Fruit fly (Drosophila melanogaster): ENCODE data around the gene Grip71.

The Grip71 gene

DNA sequence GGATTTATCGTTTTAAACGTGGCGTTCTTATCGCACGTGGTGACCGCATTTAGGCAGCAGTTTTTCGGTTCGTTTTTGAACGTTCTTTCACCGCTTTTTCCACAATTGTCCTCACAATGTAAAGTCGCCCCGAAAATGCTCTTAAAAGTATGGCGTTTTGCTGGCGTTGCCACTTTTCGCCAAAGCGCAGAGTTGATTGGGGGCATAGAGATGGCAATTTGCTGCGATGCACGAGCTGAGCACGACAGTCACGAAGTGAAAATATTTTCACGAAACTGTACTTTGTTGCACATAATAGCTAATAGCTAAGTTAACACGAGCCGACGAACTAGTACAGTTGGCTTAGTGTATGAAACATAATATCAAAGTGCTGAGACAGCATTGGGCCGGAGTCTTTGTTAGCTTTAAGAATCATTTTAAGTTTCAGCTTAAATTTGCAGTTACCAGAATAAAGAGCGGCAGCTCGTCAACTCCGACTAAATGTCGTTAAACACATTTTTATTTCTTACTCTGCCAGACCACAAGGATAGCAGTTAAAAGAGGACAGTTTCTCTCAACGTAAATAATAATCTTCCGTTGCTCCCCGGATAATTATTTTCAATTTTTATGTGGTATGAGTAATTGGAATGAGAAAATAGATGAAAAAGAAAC lies 19.9 kb upstream of the Grip71 start, which contains the start of gene msl-1 (continued):
- TF ChIP-seq ab (GFP tag; optimal IDR thresholded peaks at IDR 0.05) (no peak), abd-A (tag; optimal IDR thresholded peaks at IDR 0.05) (no peak), Fer1 (GFP tag; optimal IDR thresholded peaks at IDR 0.05) (no peak), Hr78 (GFP tag; optimal IDR thresholded peaks at IDR 0.05) (no peak), CG10366 (GFP tag; IDR thresholded peaks at IDR 0.05) (peak; percentile 10; the same call in 1 of the 2 replicates), CG11696 (GFP tag; IDR thresholded peaks at IDR 0.05) (no peak), CG1024 (GFP tag; IDR thresholded peaks at IDR 0.05) (peak; percentile 18; the same call in 1 of the 2 replicates), sd (tag; optimal IDR thresholded peaks at IDR 0.05) (no peak), Poxn (GFP tag; IDR thresholded peaks at IDR 0.05) (peak; percentile 27; the same call in 1 of the 2 replicates), CG10321 (GFP tag; IDR thresholded peaks at IDR 0.05) (no peak), jumu (GFP tag; optimal IDR thresholded peaks at IDR 0.05) (peak; percentile 68), CG10147 (GFP tag; optimal IDR thresholded peaks at IDR 0.05) (no peak), Gug (GFP tag; IDR thresholded peaks at IDR 0.05) (peak; percentile 75; the same call in 1 of the 4 replicates), CG12219 (GFP tag; optimal IDR thresholded peaks at IDR 0.05) (no peak), CG6765 (GFP tag; optimal IDR thresholded peaks at IDR 0.05) (no peak), CG18619 (GFP tag; optimal IDR thresholded peaks at IDR 0.05) (no peak), Aef1 (GFP tag; IDR thresholded peaks at IDR 0.05) (peak; percentile 27; the same call in 1 of the 3 replicates), jigr1 (GFP tag; IDR thresholded peaks at IDR 0.05) (no peak), unpg (GFP tag; optimal IDR thresholded peaks at IDR 0.05) (no peak), CG12299 (tag; optimal IDR thresholded peaks at IDR 0.05) (no peak), CG10654 (GFP tag; optimal IDR thresholded peaks at IDR 0.05) (no peak), prd (optimal IDR thresholded peaks at IDR 0.05) (no peak), prd (GFP tag; IDR thresholded peaks at IDR 0.05) (peak; percentile 61), Abd-B (GFP tag; optimal IDR thresholded peaks at IDR 0.05) (no peak), CkIIα-i1 (GFP tag; IDR thresholded peaks at IDR 0.05) (no peak), pho (GFP tag; optimal IDR thresholded peaks at IDR 0.05) (peak; percentile 29), inv (GFP tag; IDR thresholded peaks at IDR 0.05; ENCODE audit: partially characterized antibody) (peak; percentile 97), PHDP (tag; optimal IDR thresholded peaks at IDR 0.05) (no peak), Dip3 (GFP tag; optimal IDR thresholded peaks at IDR 0.05) (peak; percentile 5), salm (tag; optimal IDR thresholded peaks at IDR 0.05) (no peak), HHEX (GFP tag; optimal IDR thresholded peaks at IDR 0.05) (no peak), sisA (GFP tag; IDR thresholded peaks at IDR 0.05) (peak; percentile 38), ase (GFP tag; IDR thresholded peaks at IDR 0.05) (0 out of 3 replicates have a peak, but pooled peaks have one; percentile 18), gce (GFP tag; IDR thresholded peaks at IDR 0.05) (no peak), Blimp-1 (GFP tag; optimal IDR thresholded peaks at IDR 0.05) (no peak), jing (GFP tag; optimal IDR thresholded peaks at IDR 0.05) (no peak), sc (optimal IDR thresholded peaks at IDR 0.05) (no peak), sc (GFP tag; optimal IDR thresholded peaks at IDR 0.05) (no peak), slp2 (GFP tag; optimal IDR thresholded peaks at IDR 0.05) (no peak), Doc3 (GFP tag; IDR thresholded peaks at IDR 0.05; ENCODE audit: partially characterized antibody) (peak; percentile 86), CG7839 (tag; optimal IDR thresholded peaks at IDR 0.05) (no peak), CG11085 (GFP tag; IDR thresholded peaks at IDR 0.05) (no peak), CG16815 (GFP tag; optimal IDR thresholded peaks at IDR 0.05) (no peak), oc (tag; optimal IDR thresholded peaks at IDR 0.05) (no peak), cato (GFP tag; optimal IDR thresholded peaks at IDR 0.05; ENCODE audit: borderline replicate concordance) (no peak), pfk (GFP tag; optimal IDR thresholded peaks at IDR 0.05) (no peak), sens-2 (GFP tag; IDR thresholded peaks at IDR 0.05) (no peak), hb (GFP tag; IDR thresholded peaks at IDR 0.05; ENCODE audit: partially characterized antibody) (peak; percentile 94), CG12942 (GFP tag; optimal IDR thresholded peaks at IDR 0.05) (no peak), Dip2 (GFP tag; IDR thresholded peaks at IDR 0.05) (no peak)
